Fruit fly (Drosophila melanogaster) whole organism, embryonic: ENCODE measurements around the gene CG43318.

Experiments
- Asciz ChIP-seq: fragments of 200-800 bp; sonication (Bioruptor generic); optimal IDR thresholded peaks from 2 replicates; lab custom pipeline; 2017; ENCODE audit warnings: missing biosample characterization, mild to moderate bottlenecking, missing genetic modification characterization, missing genetic modification reagents
- B-H2 ChIP-seq: fragments of 200-800 bp; sonication (Bioruptor generic); optimal IDR thresholded peaks from 2 replicates; lab custom pipeline; 2018; ENCODE audit warnings: missing biosample characterization, mild to moderate bottlenecking, missing genetic modification characterization
- BtbVII ChIP-seq: fragments of 200-800 bp; sonication (Bioruptor generic); optimal IDR thresholded peaks from 3 replicates; lab custom pipeline; 2017; ENCODE audit warnings: missing biosample characterization, mild to moderate bottlenecking, missing genetic modification characterization
- CG1024 ChIP-seq: fragments of 200-800 bp; sonication (Bioruptor generic); IDR thresholded peaks from 2 replicates; pipeline ENCODE4 v1.3.6; 2022; ENCODE audit warnings: missing biosample characterization, missing genetic modification characterization
- CG10321 ChIP-seq: fragments of 200-800 bp; sonication (Bioruptor generic); IDR thresholded peaks from 2 replicates; pipeline ENCODE4 v1.3.6; 2022; ENCODE audit warnings: missing biosample characterization, missing genetic modification characterization
- CG12391 ChIP-seq: fragments of 200-800 bp; sonication (Bioruptor generic); optimal IDR thresholded peaks from 3 replicates; lab custom pipeline; 2018; ENCODE audit warnings: missing biosample characterization, mild to moderate bottlenecking, missing genetic modification characterization, moderate library complexity
- CG13287 ChIP-seq: fragments of 200-800 bp; sonication (Bioruptor generic); IDR thresholded peaks from 2 replicates; pipeline ENCODE4 v1.3.6; 2022; ENCODE audit warnings: missing biosample characterization, missing genetic modification characterization; ENCODE audit not compliant: partially characterized antibody
- CG13624 ChIP-seq: fragments of 200-800 bp; sonication (Bioruptor generic); optimal IDR thresholded peaks from 2 replicates; lab custom pipeline; 2016; ENCODE audit warnings: missing biosample characterization, missing genetic modification characterization
- CG14014 ChIP-seq: fragments of 200-800 bp; sonication (Bioruptor generic); IDR thresholded peaks from 2 replicates; pipeline ENCODE4 v1.3.6; 2022; ENCODE audit warnings: missing biosample characterization, missing genetic modification characterization
- CG14860 ChIP-seq: fragments of 200-800 bp; sonication (Bioruptor generic); IDR thresholded peaks from 3 replicates; pipeline ENCODE4 v1.3.6; 2022; ENCODE audit warnings: missing biosample characterization, missing genetic modification characterization; ENCODE audit not compliant: partially characterized antibody
- CG1529 ChIP-seq: fragments of 200-800 bp; sonication (Bioruptor generic); optimal IDR thresholded peaks from 3 replicates; lab custom pipeline; 2018; ENCODE audit warnings: missing biosample characterization, missing genetic modification characterization
- CG17912 ChIP-seq: fragments of 200-800 bp; sonication (Bioruptor generic); optimal IDR thresholded peaks from 2 replicates; lab custom pipeline; 2018; ENCODE audit warnings: missing biosample characterization, mild to moderate bottlenecking, missing genetic modification characterization
- CG18262 ChIP-seq: fragments of 200-800 bp; optimal IDR thresholded peaks from 3 replicates; lab custom pipeline; 2019; ENCODE audit warnings: missing biosample characterization, mild to moderate bottlenecking, missing genetic modification characterization, moderate library complexity
- CG18619 ChIP-seq: fragments of 200-800 bp; sonication (Bioruptor generic); optimal IDR thresholded peaks from 3 replicates; lab custom pipeline; 2017; ENCODE audit warnings: missing biosample characterization, mild to moderate bottlenecking, missing genetic modification characterization
- CG2129 ChIP-seq: fragments of 200-800 bp; sonication (Bioruptor generic); IDR thresholded peaks from 2 replicates; pipeline ENCODE4 v1.3.6; 2022; ENCODE audit warnings: missing biosample characterization, missing genetic modification characterization; ENCODE audit not compliant: partially characterized antibody
- CG30020 ChIP-seq: fragments of 200-800 bp; optimal IDR thresholded peaks from 2 replicates; lab custom pipeline; 2019; ENCODE audit warnings: missing biosample characterization, mild to moderate bottlenecking, missing genetic modification characterization, moderate library complexity
- CG33213 ChIP-seq: fragments of 200-800 bp; sonication (Bioruptor generic); optimal IDR thresholded peaks from 3 replicates; lab custom pipeline; 2016; ENCODE audit warnings: missing biosample characterization, missing genetic modification characterization
- CG3838 ChIP-seq: fragments of 200-800 bp; sonication (Bioruptor generic); optimal IDR thresholded peaks from 3 replicates; lab custom pipeline; 2016; ENCODE audit warnings: missing biosample characterization, missing genetic modification characterization
- CG4617 ChIP-seq: fragments of 200-800 bp; sonication (Bioruptor generic); optimal IDR thresholded peaks from 3 replicates; lab custom pipeline; 2016; ENCODE audit warnings: missing biosample characterization, missing genetic modification characterization, borderline replicate concordance
- CG6254 ChIP-seq: fragments of 200-800 bp; sonication (Bioruptor generic); optimal IDR thresholded peaks from 3 replicates; lab custom pipeline; 2017; ENCODE audit warnings: mild to moderate bottlenecking, missing biosample characterization, missing genetic modification reagents, missing genetic modification characterization
- CG6689 ChIP-seq: fragments of 200-800 bp; sonication (Bioruptor generic); IDR thresholded peaks from 2 replicates; pipeline ENCODE4 v1.3.6; 2022; ENCODE audit warnings: missing biosample characterization, missing genetic modification characterization
- CG7357 ChIP-seq: fragments of 200-800 bp; sonication (Bioruptor generic); IDR thresholded peaks from 3 replicates; pipeline ENCODE4 v1.3.6; 2022; ENCODE audit warnings: missing biosample characterization, missing genetic modification characterization
- CG7839 ChIP-seq: fragments of 200-800 bp; sonication (Bioruptor generic); optimal IDR thresholded peaks from 3 replicates; lab custom pipeline; 2018; ENCODE audit warnings: missing biosample characterization, mild to moderate bottlenecking, missing genetic modification characterization, moderate library complexity
- CG9437 ChIP-seq: fragments of 200-800 bp; sonication (Bioruptor generic); optimal IDR thresholded peaks from 2 replicates; lab custom pipeline; 2018; ENCODE audit warnings: missing biosample characterization, mild to moderate bottlenecking, missing genetic modification characterization
- D ChIP-seq, 2 experiments: fragments of 200-800 bp in 1 of 2; fragments of >200 bp in 1 of 2; sonication (Bioruptor generic) in 1 of 2; optimal IDR thresholded peaks; 2 replicates in 1 of 2; 3 replicates in 1 of 2; lab custom pipeline; 2017; ENCODE audit warnings: mild to moderate bottlenecking in 1 of 2, missing biosample characterization in 1 of 2, missing genetic modification characterization in 1 of 2, missing genetic modification reagents in 1 of 2
- Dip3 ChIP-seq: fragments of 200-800 bp; sonication (Bioruptor generic); optimal IDR thresholded peaks from 3 replicates; lab custom pipeline; 2016; ENCODE audit warnings: missing biosample characterization, missing genetic modification characterization
- Fer1 ChIP-seq: fragments of 200-800 bp; sonication (Bioruptor generic); optimal IDR thresholded peaks from 2 replicates; lab custom pipeline; 2017; ENCODE audit warnings: missing biosample characterization, mild to moderate bottlenecking, missing genetic modification characterization
- Hr39 ChIP-seq: fragments of >200 bp; optimal IDR thresholded peaks from 2 replicates; lab custom pipeline; 2017
- Hr78 ChIP-seq, 2 experiments: fragments of 200-800 bp in 1 of 2; fragments of >200 bp in 1 of 2; sonication (Bioruptor generic) in 1 of 2; optimal IDR thresholded peaks; 2 replicates each; lab custom pipeline; 2017 to 2019; ENCODE audit warnings: missing biosample characterization in 2 of 2, missing genetic modification characterization in 2 of 2, mild to moderate bottlenecking in 1 of 2, moderate library complexity in 1 of 2
- Lim3 ChIP-seq: fragments of 200-800 bp; sonication (Bioruptor generic); IDR thresholded peaks from 2 replicates; pipeline ENCODE4 v1.3.6; 2022; ENCODE audit warnings: missing biosample characterization, missing genetic modification characterization
- MESR4 ChIP-seq: fragments of 200-800 bp; sonication (Bioruptor generic); optimal IDR thresholded peaks from 2 replicates; lab custom pipeline; 2018; ENCODE audit warnings: missing biosample characterization, mild to moderate bottlenecking, missing genetic modification characterization, moderate library complexity
- Oli ChIP-seq: fragments of 200-800 bp; sonication (Bioruptor generic); optimal IDR thresholded peaks from 2 replicates; lab custom pipeline; 2018; ENCODE audit warnings: missing biosample characterization, mild to moderate bottlenecking, missing genetic modification characterization, moderate library complexity
- Ravus ChIP-seq: fragments of 200-800 bp; sonication (Bioruptor generic); IDR thresholded peaks from 2 replicates; pipeline ENCODE4 v1.3.6; 2022; ENCODE audit warnings: missing biosample characterization, missing genetic modification characterization
- Taf1 ChIP-seq: fragments of 200-800 bp; sonication (Bioruptor generic); IDR thresholded peaks from 2 replicates; pipeline ENCODE4 v1.3.6; 2022; ENCODE audit warnings: missing biosample characterization, missing genetic modification characterization
- Trl ChIP-seq, 3 experiments: fragments of >200 bp in 2 of 3; fragments of 200-800 bp in 1 of 3; sonication (Bioruptor generic) in 1 of 3; optimal IDR thresholded peaks; 2 replicates in 1 of 3; 3 replicates in 2 of 3; lab custom pipeline; 2016 to 2017; ENCODE audit warnings: missing biosample characterization in 1 of 3, missing genetic modification characterization in 1 of 3
- Vsx1 ChIP-seq: fragments of 200-800 bp; sonication (Bioruptor generic); optimal IDR thresholded peaks from 2 replicates; lab custom pipeline; 2017; ENCODE audit warnings: missing biosample characterization, mild to moderate bottlenecking, missing genetic modification characterization, missing genetic modification reagents
- Xbp1 ChIP-seq: fragments of 200-800 bp; sonication (Bioruptor generic); optimal IDR thresholded peaks from 3 replicates; lab custom pipeline; 2016; ENCODE audit warnings: missing biosample characterization, mild to moderate bottlenecking, missing genetic modification characterization
- amos ChIP-seq: fragments of 200-800 bp; sonication (Bioruptor generic); IDR thresholded peaks from 2 replicates; pipeline ENCODE4 v1.3.6; 2022; ENCODE audit warnings: missing biosample characterization, missing genetic modification characterization; ENCODE audit not compliant: partially characterized antibody
- croc ChIP-seq: fragments of 200-800 bp; sonication (Bioruptor generic); conservative IDR thresholded peaks from 3 replicates; pipeline ENCODE4 v1.3.6; 2022; ENCODE audit warnings: missing biosample characterization, missing genetic modification characterization
- dimm ChIP-seq: fragments of 200-800 bp; sonication (Bioruptor generic); IDR thresholded peaks from 2 replicates; pipeline ENCODE4 v1.3.6; 2022; ENCODE audit warnings: missing biosample characterization, missing genetic modification characterization
- inv ChIP-seq: fragments of 200-800 bp; sonication (Bioruptor generic); IDR thresholded peaks from 2 replicates; pipeline ENCODE4 v1.3.6; 2022; ENCODE audit warnings: missing biosample characterization, missing genetic modification characterization; ENCODE audit not compliant: partially characterized antibody
- lmd ChIP-seq: fragments of 200-800 bp; sonication (Bioruptor generic); IDR thresholded peaks from 2 replicates; pipeline ENCODE4 v1.3.6; 2022; ENCODE audit warnings: missing biosample characterization, missing genetic modification characterization
- oc ChIP-seq: fragments of 200-800 bp; sonication (Bioruptor generic); optimal IDR thresholded peaks from 2 replicates; lab custom pipeline; 2018; ENCODE audit warnings: missing biosample characterization, mild to moderate bottlenecking, missing genetic modification characterization, moderate library complexity
- peb ChIP-seq: fragments of 200-800 bp; sonication (Bioruptor generic); IDR thresholded peaks from 2 replicates; pipeline ENCODE4 v1.3.6; 2022; ENCODE audit warnings: missing biosample characterization, missing genetic modification characterization
- pros ChIP-seq: fragments of 200-800 bp; sonication (Bioruptor generic); optimal IDR thresholded peaks from 3 replicates; lab custom pipeline; 2019; ENCODE audit warnings: missing biosample characterization, mild to moderate bottlenecking, missing genetic modification characterization, moderate library complexity
- pum ChIP-seq: fragments of 200-800 bp; sonication (Bioruptor generic); optimal IDR thresholded peaks from 2 replicates; lab custom pipeline; 2016; ENCODE audit warnings: missing biosample characterization, missing genetic modification characterization
- repo ChIP-seq: fragments of 200-800 bp; sonication (Bioruptor generic); optimal IDR thresholded peaks from 2 replicates; lab custom pipeline; 2016; ENCODE audit warnings: missing biosample characterization, missing genetic modification characterization
- schlank ChIP-seq: fragments of 200-800 bp; sonication (Bioruptor generic); optimal IDR thresholded peaks from 2 replicates; lab custom pipeline; 2018; ENCODE audit warnings: missing biosample characterization, mild to moderate bottlenecking, missing genetic modification characterization
- so ChIP-seq: fragments of 200-800 bp; sonication (Bioruptor generic); IDR thresholded peaks from 3 replicates; pipeline ENCODE4 v1.3.6; 2022; ENCODE audit warnings: missing biosample characterization, missing genetic modification characterization
- trem ChIP-seq: fragments of 200-800 bp; optimal IDR thresholded peaks from 3 replicates; lab custom pipeline; 2019; ENCODE audit warnings: missing biosample characterization, mild to moderate bottlenecking, missing genetic modification characterization, moderate library complexity

Gene CG43318

dm6 chr3R:15816276-15816675 lies 17.0 kb downstream of the CG43318 start (continued):
- TF ChIP-seq Oli (no peak), CG17912 (no peak), Fer1 (GFP tag; lab: Kevin White, UChicago) (no peak), Hr78 (GFP tag; optimal IDR thresholded peaks at IDR 0.05; lab: Kevin White, UChicago) (no peak), CG1529 (GFP tag; lab: Kevin White, UChicago) (no peak), Taf1 (GFP tag; lab: Robert Waterston, UW) (no peak), peb (GFP tag; lab: Robert Waterston, UW) (no peak), CG6689 (0 out of 2 replicates have a peak, but pooled peaks have one; percentile 34), inv (no peak), Trl (optimal IDR thresholded peaks at IDR 0.05; lab: Kevin White, UChicago) (no peak), Trl (GFP tag; optimal IDR thresholded peaks at IDR 0.05; lab: Kevin White, UChicago) (no peak), croc (GFP tag; lab: Robert Waterston, UW) (no peak), CG18619 (GFP tag; lab: Kevin White, UChicago) (no peak), lmd (no peak; the same call in 1 of the 2 replicates), trem (tag; lab: Kevin White, UChicago) (no peak), CG18262 (tag; lab: Kevin White, UChicago) (no peak), CG13624 (GFP tag; lab: Kevin White, UChicago) (no peak), D (optimal IDR thresholded peaks at IDR 0.05; lab: Kevin White, UChicago) (no peak), D (GFP tag; optimal IDR thresholded peaks at IDR 0.05; lab: Kevin White, UChicago) (no peak), oc (tag; lab: Kevin White, UChicago) (no peak), so (GFP tag; lab: Robert Waterston, UW) (no peak), dimm (no peak), CG14014 (GFP tag; lab: Robert Waterston, UW) (no peak), CG33213 (GFP tag; lab: Kevin White, UChicago) (no peak), BtbVII (GFP tag; lab: Kevin White, UChicago) (no peak), pros (GFP tag; lab: Kevin White, UChicago) (no peak), Ravus (GFP tag; lab: Robert Waterston, UW) (no peak), CG12391 (tag; lab: Kevin White, UChicago) (no peak), CG3838 (no peak), pum (no peak), CG7839 (tag; lab: Kevin White, UChicago) (no peak), MESR4 (GFP tag; lab: Kevin White, UChicago) (no peak), schlank (tag; lab: Kevin White, UChicago) (no peak), CG7357 (no peak), CG9437 (GFP tag; lab: Kevin White, UChicago) (no peak), Xbp1 (GFP tag; lab: Kevin White, UChicago) (peak; percentile 37), amos (GFP tag; lab: Robert Waterston, UW) (no peak), Hr39 (lab: Kevin White, UChicago) (no peak), repo (GFP tag; lab: Kevin White, UChicago) (no peak), CG1024 (0 out of 2 replicates have a peak, but pooled peaks have one; percentile 16), CG6254 (GFP tag; lab: Kevin White, UChicago) (no peak), CG13287 (no peak), B-H2 (no peak), CG2129 (GFP tag; lab: Robert Waterston, UW) (no peak), Lim3 (GFP tag; lab: Robert Waterston, UW) (no peak), Dip3 (no peak), Vsx1 (GFP tag; lab: Kevin White, UChicago) (no peak), Asciz (GFP tag; lab: Kevin White, UChicago) (no peak), CG10321 (GFP tag; lab: Robert Waterston, UW) (no peak), CG30020 (tag; lab: Kevin White, UChicago) (no peak), CG14860 (no peak), CG4617 (GFP tag; lab: Kevin White, UChicago) (no peak)
